Worm (Caenorhabditis elegans) whole organism, L4 larva: ENCODE measurements around the gene ace-3.

Experiments
- Y5F2A.4 ChIP-seq: fragments of 200-800 bp; sonication (Bioruptor generic); optimal IDR thresholded peaks from 2 replicates; lab custom pipeline; 2018; ENCODE audit warnings: mild to moderate bottlenecking, missing genetic modification characterization, missing compliant biosample characterization
- egl-27 ChIP-seq: sonication (generic microtip); optimal IDR thresholded peaks from 3 replicates; lab custom pipeline; 2017; ENCODE audit warnings: missing biosample characterization, missing genetic modification reagents, missing genetic modification characterization
- jun-1 ChIP-seq: fragments of 150-350 bp; optimal IDR thresholded peaks from 2 replicates; lab custom pipeline; 2014; ENCODE audit warnings: missing biosample characterization, missing genetic modification reagents, missing genetic modification characterization
- nhr-237 ChIP-seq: sonication (generic microtip); optimal IDR thresholded peaks from 2 replicates; lab custom pipeline; 2017; ENCODE audit warnings: missing biosample characterization, missing genetic modification characterization
- skn-1 ChIP-seq: fragments of 150-350 bp; optimal IDR thresholded peaks from 2 replicates; lab custom pipeline; 2014; ENCODE audit warnings: missing biosample characterization, missing genetic modification characterization
- unc-130 ChIP-seq: sonication (generic microtip); optimal IDR thresholded peaks from 2 replicates; lab custom pipeline; 2016; ENCODE audit warnings: missing genetic modification reagents, missing genetic modification characterization, missing compliant biosample characterization
- zag-1 ChIP-seq: fragments of 150-350 bp; optimal IDR thresholded peaks from 2 replicates; lab custom pipeline; 2014; ENCODE audit warnings: missing biosample characterization, missing genetic modification characterization

DNA sequence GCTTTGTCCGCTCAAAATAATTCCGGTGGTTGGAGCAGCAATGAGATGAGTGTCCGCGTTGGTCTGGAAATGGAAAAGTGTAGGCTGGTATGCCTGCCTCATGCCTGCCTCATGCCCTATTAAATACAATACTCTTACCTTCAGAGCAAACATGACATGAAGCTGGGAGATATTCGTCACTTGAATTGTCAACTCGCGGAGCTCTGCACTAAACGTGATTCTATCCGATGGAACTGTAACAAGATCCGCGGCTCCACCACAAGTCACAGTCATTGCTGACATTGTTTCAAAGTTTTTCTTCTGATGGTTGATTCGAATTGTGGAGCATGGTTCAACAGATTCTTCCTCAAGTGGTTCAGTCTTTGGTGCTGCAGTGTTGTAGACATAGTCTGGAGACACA, 32.3 kb upstream of the ace-3 start:
- TF ChIP-seq skn-1 (tag; lab: Kevin White, UChicago) (no peak), egl-27 (tag; lab: Kevin White, UChicago) (no peak), unc-130 (no peak), nhr-237 (tag; lab: Kevin White, UChicago) (no peak), jun-1 (no peak), Y5F2A.4 (no peak), zag-1 (no peak)
